Fruit fly (Drosophila melanogaster): ENCODE results near the gene CG34129.

Gene CG34129

DNA sequence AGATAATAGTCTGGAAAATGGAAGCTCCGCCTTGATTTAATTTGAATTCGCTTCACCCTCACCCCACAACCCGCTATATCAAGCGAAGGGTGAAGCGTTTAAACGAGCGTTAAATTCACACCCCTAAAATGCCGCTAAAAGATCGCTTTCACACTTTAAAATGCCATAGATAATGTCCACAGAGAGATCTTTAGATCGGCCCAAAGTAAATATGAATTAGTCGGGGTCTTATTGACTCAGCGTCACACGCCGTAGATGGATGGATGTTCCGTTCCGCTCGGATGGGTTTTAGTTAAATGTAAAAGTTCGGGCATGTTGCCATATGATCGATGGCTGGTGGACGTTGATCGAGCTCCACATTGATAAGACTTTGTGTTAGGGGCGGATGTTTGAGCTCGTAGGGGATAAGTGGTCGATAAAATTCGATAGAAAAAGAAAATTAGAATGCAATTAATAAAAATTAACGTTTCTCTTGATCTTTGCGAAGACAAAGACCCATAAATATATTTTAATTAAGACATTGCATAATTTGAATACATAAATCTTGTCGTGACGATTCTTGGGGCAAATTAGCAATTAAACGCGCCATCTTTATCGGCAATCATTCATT lies 37.1 kb upstream of the CG34129 start (continued):
- TF ChIP-seq az2 (GFP tag; optimal IDR thresholded peaks at IDR 0.05) (peak; percentile 21), CG13296 (GFP tag; optimal IDR thresholded peaks at IDR 0.05) (peak; percentile 83), CG8089 (GFP tag; optimal IDR thresholded peaks at IDR 0.05) (peak; percentile 91), Pdp1 (GFP tag; optimal IDR thresholded peaks at IDR 0.05) (peak; percentile 69 to 78), gce (GFP tag; IDR thresholded peaks at IDR 0.05) (peak; percentile 85), CG5245 (GFP tag; optimal IDR thresholded peaks at IDR 0.05) (peak; percentile 60), CG42726 (GFP tag; IDR thresholded peaks at IDR 0.05; ENCODE audit: partially characterized antibody) (no peak), pan (optimal IDR thresholded peaks at IDR 0.05) (no peak), pan (GFP tag; optimal IDR thresholded peaks at IDR 0.05 in 1 of 2, IDR thresholded peaks at IDR 0.05 in 1 of 2) (peak in 1 of 2 experiments; percentile 74), CG12236 (GFP tag; optimal IDR thresholded peaks at IDR 0.05) (peak; percentile 89), nerfin-2 (GFP tag; IDR thresholded peaks at IDR 0.05; ENCODE audit: partially characterized antibody) (no peak), HLHmδ (GFP tag; optimal IDR thresholded peaks at IDR 0.05) (peak; percentile 88), bigmax (GFP tag; optimal IDR thresholded peaks at IDR 0.05) (peak; percentile 53), CG15073 (GFP tag; optimal IDR thresholded peaks at IDR 0.05) (no peak), lilli (GFP tag; optimal IDR thresholded peaks at IDR 0.05) (peak; percentile 75), bab2 (GFP tag; optimal IDR thresholded peaks at IDR 0.05) (peak; percentile 58), ash1 (GFP tag; optimal IDR thresholded peaks at IDR 0.05) (peak; percentile 73), CG8944 (GFP tag; optimal IDR thresholded peaks at IDR 0.05) (peak; percentile 86), tin (GFP tag; optimal IDR thresholded peaks at IDR 0.05) (peak; percentile 38), CG7928 (GFP tag; optimal IDR thresholded peaks at IDR 0.05) (peak; percentile 63), chn (GFP tag; optimal IDR thresholded peaks at IDR 0.05) (peak; percentile 16), Deaf1 (tag; optimal IDR thresholded peaks at IDR 0.05) (peak; percentile 7), CG12769 (tag; optimal IDR thresholded peaks at IDR 0.05) (peak; percentile 88), hkb (optimal IDR thresholded peaks at IDR 0.05) (no peak), hkb (GFP tag; IDR thresholded peaks at IDR 0.05) (peak; percentile 89), CG3726 (GFP tag; IDR thresholded peaks at IDR 0.05) (peak; percentile 65; the same call in 1 of the 3 replicates), Hr39 (optimal IDR thresholded peaks at IDR 0.05) (no peak), ewg (GFP tag; optimal IDR thresholded peaks at IDR 0.05) (peak; percentile 64), Usf (GFP tag; optimal IDR thresholded peaks at IDR 0.05) (peak; percentile 50), D19A (tag; optimal IDR thresholded peaks at IDR 0.05) (peak; percentile 58), CG2712 (tag; optimal IDR thresholded peaks at IDR 0.05) (peak; percentile 70), repo (GFP tag; optimal IDR thresholded peaks at IDR 0.05) (peak; percentile 90), dati (GFP tag; IDR thresholded peaks at IDR 0.05) (peak; percentile 72; the same call in 1 of the 2 replicates), bsh (GFP tag; optimal IDR thresholded peaks at IDR 0.05) (peak in 1 of 2 experiments; percentile 89), rib (GFP tag; IDR thresholded peaks at IDR 0.05) (peak; percentile 94), Ptx1 (GFP tag; IDR thresholded peaks at IDR 0.05) (peak; percentile 58), sisA (GFP tag; IDR thresholded peaks at IDR 0.05) (peak; percentile 47; the same call in 1 of the 2 replicates), CrebB (tag; optimal IDR thresholded peaks at IDR 0.05) (peak; percentile 87), CG4360 (GFP tag; IDR thresholded peaks at IDR 0.05) (peak; percentile 75), crp (GFP tag; optimal IDR thresholded peaks at IDR 0.05) (peak in 1 of 2 experiments; percentile 42), slp2 (GFP tag; optimal IDR thresholded peaks at IDR 0.05) (peak; percentile 63), H2.0 (GFP tag; IDR thresholded peaks at IDR 0.05) (peak; percentile 54; the same call in 1 of the 2 replicates), sima (GFP tag; optimal IDR thresholded peaks at IDR 0.05) (peak; percentile 73), CG1792 (GFP tag; optimal IDR thresholded peaks at IDR 0.05) (peak; percentile 95), Gug (GFP tag; IDR thresholded peaks at IDR 0.05) (no peak; the same call in 3 of the 4 replicates), zen2 (GFP tag; IDR thresholded peaks at IDR 0.05; ENCODE audit: partially characterized antibody) (no peak), NfI (GFP tag; optimal IDR thresholded peaks at IDR 0.05) (peak; percentile 70), shn (GFP tag; optimal IDR thresholded peaks at IDR 0.05) (peak; percentile 80), Aef1 (GFP tag; IDR thresholded peaks at IDR 0.05) (no peak), CG8924 (tag; optimal IDR thresholded peaks at IDR 0.05) (peak; percentile 48)

Measured in whole organism, embryonic.